Worm (Caenorhabditis elegans) whole organism, L4/young adult: Measurements from ENCODE around the gene akap-1.

Experiments
- W03F9.2 ChIP-seq: fragments of 150-350 bp; optimal IDR thresholded peaks from 2 replicates; lab custom pipeline; 2014; ENCODE audit warnings: missing biosample characterization, missing genetic modification characterization
- dao-5 ChIP-seq: sonication (generic microtip); optimal IDR thresholded peaks from 2 replicates; lab custom pipeline; 2016; ENCODE audit warnings: missing genotype, missing genetic modification characterization, moderate library complexity, missing compliant biosample characterization
- him-1 ChIP-seq: sonication (generic microtip); optimal IDR thresholded peaks from 2 replicates; lab custom pipeline; 2016; ENCODE audit warnings: missing genotype, missing genetic modification reagents, missing genetic modification characterization, missing compliant biosample characterization

akap-1 gene

DNA sequence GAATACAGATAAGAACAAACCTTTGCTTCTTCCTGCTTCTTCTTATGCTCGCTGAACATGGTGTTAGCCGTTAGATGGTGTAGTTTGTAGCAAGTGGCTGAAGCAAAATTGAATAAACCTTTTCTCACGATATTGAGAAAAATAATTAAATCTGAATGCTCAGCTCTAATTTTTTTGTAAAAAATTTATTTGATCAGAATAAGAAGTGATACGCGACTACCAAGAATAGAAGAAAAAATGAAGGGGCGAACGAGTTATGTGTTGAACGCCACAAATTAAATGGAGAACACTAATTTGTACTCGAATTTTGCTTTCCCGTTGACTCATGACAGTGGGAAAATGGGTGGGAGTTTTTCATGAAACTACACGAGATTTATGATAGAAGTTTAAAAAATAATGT is 10.0 kb upstream of the akap-1 start, which contains the start of gene C56G2.9:
TSS of gene C56G2.9 (minus strand) at position 101 of the 400 bp plus-strand sequence.
- TF ChIP-seq W03F9.2 (tag; lab: Kevin White, UChicago), result no peak

DNA sequence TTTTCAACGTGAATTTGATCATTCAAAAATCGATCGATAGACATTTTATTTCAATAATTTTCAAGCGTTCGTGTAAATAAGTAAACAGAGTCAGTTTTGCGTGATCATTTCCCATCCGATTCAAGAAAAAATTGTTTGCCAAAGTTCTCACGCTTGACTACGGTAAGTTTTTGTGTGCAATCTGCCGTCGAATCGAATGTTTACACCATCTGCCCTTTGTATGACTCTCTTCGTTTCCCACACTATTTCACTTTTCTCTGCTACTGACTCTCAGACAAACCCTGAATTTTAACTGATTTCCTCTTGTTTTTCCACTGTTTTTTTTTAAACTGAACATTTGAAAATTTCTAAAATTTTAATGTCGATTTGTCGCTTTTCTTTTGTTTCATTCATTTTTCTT is 8.4 kb upstream of the akap-1 start:
- TF ChIP-seq W03F9.2 (tag; lab: Kevin White, UChicago) (peak; percentile 90), him-1 (tag; lab: Kevin White, UChicago) (peak; percentile 74), dao-5 (tag; lab: Kevin White, UChicago) (no peak)

DNA sequence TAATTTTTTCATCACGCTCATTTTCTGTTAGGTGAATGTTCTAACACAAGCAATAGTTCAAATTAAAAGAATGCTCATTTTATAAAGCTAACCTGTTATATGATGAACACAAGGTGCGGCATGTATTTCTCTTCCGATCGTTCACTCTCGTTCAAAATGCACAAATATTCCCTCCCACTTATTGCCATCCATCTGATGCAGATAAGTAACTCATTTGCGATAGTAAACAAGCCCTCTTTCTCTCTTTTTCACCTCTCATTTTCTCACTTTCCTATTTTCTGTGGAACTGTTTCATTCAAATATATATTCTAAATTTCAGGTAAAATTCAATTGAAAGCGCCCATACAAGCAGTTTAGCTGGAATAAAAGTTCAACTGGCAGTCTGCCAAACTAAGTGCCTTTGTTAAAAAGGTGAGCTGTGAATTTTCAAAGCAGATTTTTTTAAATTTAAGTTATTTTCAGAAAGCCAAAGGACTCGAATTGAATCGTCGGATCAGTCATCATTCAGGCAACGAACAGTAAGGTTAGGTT is 7.2 kb upstream of the akap-1 start, which contains the start of the genes trmt-10C.2 and C56G2.22:
TSS of gene trmt-10C.2 (plus strand) at position 314 of the 531 bp plus-strand sequence.
TSS of gene C56G2.22 (plus strand) at position 481 of the 531 bp plus-strand sequence.
- TF ChIP-seq him-1 (tag; lab: Kevin White, UChicago), result no peak
- no peak for TF ChIP-seq dao-5 (tag; lab: Kevin White, UChicago)
- TF ChIP-seq W03F9.2 (tag; lab: Kevin White, UChicago), result no peak

DNA sequence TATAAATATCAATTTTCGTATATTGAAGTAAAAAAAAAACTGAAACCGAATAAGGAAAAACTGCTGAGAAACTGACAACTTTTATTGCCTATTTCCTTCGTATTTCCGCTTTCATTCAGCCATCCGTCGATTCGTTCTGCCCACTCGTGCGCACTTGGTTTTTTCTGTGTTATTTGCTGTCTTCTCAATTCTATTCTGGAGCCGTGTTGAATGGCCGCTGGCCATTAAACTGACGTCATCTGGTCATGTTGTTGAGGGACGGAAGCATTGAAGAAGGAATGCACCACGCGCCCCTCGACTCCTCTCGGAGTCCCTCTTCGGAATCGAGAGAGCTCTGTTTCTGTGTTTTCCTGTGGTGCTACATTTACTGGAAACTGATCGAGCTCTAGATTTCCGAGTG is 4.6 kb upstream of the akap-1 start:
- TF ChIP-seq W03F9.2 (tag; lab: Kevin White, UChicago) (no peak), him-1 (tag; lab: Kevin White, UChicago) (peak; percentile 64), dao-5 (tag; lab: Kevin White, UChicago) (no peak)

DNA sequence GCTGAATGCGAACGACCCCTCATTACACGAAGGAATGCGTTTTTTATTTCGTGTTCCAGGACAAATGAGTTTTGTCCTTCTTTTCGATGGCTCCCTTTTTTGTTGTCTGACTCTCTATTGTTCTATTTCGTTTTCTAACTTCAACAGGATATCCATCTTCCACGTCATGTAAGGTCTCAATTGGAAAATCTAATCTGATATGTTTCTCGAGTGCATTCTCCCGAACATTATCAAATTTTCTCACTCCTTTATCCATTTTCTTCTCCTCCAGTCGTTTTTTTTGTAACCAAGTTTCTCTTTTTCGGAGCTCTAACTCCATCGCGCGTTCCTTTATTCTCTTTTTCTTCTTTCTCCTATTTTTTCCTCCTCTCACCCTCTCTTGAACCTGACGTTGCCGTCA is 2.8 kb upstream of the akap-1 start:
- no peak for TF ChIP-seq him-1 (tag; lab: Kevin White, UChicago)

DNA sequence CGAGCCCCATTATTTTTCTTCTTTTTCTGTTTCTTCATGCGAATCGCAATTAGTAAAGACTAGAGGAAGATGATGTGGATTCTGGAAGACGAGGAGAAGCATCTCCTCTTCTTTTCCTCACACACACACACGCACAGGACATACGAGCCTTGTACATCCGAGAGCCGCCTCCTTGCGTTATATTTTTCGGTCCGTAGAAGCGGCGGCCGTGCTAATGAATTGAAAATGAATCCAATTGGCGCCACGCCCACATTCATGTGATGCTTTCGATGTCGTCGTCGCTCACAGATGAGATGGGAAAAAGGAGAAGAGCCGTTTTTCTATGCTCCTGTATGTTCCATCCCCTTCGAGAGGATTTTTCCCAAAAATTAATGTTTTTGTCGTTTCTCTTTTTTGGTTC is 1.7 kb upstream of the akap-1 start:
- no peak for TF ChIP-seq him-1 (tag; lab: Kevin White, UChicago)
- no peak for TF ChIP-seq dao-5 (tag; lab: Kevin White, UChicago)
- no peak for TF ChIP-seq W03F9.2 (tag; lab: Kevin White, UChicago)

DNA sequence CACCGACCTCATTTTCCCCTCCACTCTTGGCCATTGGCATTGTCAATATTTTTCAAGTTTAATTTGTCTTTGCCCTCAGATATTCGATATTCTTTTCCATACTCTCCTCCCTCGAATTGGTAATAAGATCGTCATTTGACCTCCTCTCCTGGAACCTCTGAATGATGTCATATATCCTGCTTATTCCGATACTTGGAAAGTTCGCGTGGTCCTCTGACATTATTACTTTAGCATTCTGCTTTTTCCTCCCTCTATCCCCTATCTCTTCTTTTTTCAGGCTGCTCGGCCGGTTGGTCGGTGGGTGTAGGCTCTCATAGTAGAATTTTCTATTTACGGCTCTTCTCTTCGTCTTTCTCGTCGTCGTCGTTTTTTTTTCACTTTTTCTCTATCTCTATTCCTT is 725 bp upstream of the akap-1 start:
- no peak for TF ChIP-seq dao-5 (tag; lab: Kevin White, UChicago)
- TF ChIP-seq W03F9.2 (tag; lab: Kevin White, UChicago), result no peak
- no peak for TF ChIP-seq him-1 (tag; lab: Kevin White, UChicago)

DNA sequence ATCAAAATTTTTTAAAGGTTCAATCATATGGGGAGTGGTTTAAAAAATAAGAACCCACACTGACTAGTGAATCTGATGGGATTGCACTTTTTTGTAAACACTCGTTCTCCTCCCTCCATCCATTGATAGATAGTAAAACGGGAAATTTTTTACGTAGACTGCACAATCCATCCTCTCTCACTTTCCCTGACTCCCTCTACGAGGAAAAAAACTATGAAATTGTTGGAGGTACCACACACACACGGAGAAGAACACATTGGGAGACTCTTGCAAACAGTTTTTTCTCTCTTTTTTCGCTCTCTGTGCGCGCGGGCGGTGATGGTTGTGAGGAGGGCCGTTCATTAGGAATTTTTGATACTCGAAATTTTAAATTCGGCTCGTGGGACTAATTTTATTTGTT is 2.2 kb downstream of the akap-1 start:
- TF ChIP-seq W03F9.2 (tag; lab: Kevin White, UChicago) (no peak), him-1 (tag; lab: Kevin White, UChicago) (no peak)

DNA sequence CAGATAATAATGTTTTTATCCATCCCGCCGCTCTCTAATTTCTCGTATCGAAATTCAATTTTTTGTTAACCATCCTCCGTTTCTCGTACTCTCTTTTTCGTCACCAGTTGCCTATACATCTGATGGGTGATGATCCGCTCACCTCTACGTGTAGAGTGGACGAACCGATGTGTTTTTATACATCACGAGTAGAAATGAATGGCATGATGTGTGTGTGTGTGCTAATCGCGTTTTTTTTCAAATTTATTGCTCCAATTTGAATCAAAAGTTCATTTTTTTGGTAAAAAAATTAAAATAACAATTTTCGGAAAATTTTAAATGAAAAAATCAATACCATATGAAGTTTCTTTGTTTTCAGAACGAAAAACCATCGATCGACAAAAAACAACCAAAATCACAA is 2.8 kb downstream of the akap-1 start:
- no peak for TF ChIP-seq W03F9.2 (tag; lab: Kevin White, UChicago)
- TF ChIP-seq dao-5 (tag; lab: Kevin White, UChicago), result no peak
- no peak for TF ChIP-seq him-1 (tag; lab: Kevin White, UChicago)

DNA sequence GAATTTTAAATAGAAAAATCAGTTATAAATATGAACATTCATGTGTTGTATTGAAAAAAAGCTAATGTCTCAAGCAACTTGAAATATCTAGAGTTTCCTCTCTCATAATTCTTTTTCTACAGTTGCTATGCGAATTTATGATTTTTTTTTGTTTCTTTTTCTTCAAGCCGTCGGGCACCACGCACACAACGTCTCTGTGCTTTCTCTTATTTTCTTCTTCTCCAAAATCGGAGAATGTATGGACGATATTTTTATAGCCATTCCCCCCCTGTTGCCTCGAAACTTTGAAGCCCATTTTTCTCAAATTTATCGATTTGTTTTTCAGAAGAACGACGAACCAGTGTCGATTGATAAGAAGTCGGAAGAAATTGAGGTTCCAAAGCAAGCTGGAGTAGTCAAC is 3.6 kb downstream of the akap-1 start:
- TF ChIP-seq W03F9.2 (tag; lab: Kevin White, UChicago) (no peak), him-1 (tag; lab: Kevin White, UChicago) (no peak), dao-5 (tag; lab: Kevin White, UChicago) (no peak)

DNA sequence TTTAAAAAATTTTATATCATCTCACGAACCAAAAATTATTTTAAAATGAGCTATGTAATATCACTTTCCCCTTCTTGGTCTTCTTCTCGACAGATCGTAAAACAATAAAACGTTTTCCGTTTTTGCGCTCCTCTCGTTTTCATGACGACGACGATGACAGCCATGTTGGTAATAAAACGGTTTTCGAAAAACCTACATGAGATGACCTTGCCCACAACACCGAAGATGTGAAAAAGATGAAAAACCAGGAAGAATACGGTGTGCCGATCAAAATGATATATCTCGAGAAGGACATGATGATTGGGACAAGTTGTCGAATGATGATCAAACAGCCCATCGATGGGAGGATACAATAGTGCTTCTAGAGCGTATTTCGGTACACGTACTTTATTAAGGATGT is 5.5 kb downstream of the akap-1 start:
- no peak for TF ChIP-seq dao-5 (tag; lab: Kevin White, UChicago)
- no peak for TF ChIP-seq him-1 (tag; lab: Kevin White, UChicago)
- TF ChIP-seq W03F9.2 (tag; lab: Kevin White, UChicago), result no peak

DNA sequence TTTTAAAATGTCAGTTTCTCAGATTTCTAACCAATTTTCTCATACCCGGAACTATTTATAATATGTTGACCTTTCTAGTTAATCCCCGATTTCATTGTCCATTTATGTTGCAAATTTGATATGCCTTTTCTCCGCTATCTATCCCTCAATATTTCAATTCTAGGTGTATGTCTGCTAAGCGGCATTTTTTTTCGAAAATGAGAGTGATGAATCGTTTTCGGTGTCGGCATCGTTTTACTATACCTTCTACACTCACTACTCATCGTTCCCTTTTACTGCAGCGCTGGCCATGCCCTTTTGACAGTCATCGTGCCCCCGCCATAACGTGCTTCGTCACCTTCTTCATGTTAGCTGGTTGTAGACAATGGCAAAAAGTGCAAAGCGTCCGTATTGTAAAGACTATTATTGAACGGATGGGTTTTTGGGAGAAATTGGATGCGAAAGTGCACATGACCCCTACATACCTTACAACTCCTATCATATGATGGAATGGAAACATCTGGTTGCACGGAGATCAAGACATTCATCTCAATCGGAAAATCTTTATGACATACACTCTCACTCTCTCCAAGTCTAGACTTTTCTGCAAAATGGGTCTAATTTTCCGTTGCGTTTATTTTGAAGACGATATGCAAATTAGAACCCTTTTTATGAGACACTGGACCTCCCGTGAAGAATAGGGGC is 6.1 kb downstream of the akap-1 start:
- TF ChIP-seq dao-5 (tag; lab: Kevin White, UChicago), result no peak
- TF ChIP-seq W03F9.2 (tag; lab: Kevin White, UChicago), result no peak
- no peak for TF ChIP-seq him-1 (tag; lab: Kevin White, UChicago)

DNA sequence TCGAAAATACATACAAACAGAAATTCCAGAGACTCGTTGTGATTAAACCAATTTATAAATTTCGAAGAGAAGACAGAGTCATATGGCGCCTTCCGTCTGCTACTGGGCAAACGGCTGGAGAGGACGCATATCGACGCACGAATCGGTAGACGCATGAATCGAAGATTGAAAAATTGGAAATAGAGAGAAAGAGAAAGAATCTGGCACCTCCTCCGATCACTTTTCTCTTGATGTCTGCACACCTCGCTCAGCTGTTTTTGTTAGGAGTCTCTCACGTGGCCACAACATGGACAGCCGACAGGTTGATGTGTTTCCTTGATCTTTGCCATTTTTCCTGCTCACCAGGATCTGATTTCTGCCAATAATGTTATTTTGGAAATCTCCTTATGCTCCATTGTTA is 6.9 kb downstream of the akap-1 start:
- TF ChIP-seq dao-5 (tag; lab: Kevin White, UChicago), result no peak
- TF ChIP-seq him-1 (tag; lab: Kevin White, UChicago), result no peak
- TF ChIP-seq W03F9.2 (tag; lab: Kevin White, UChicago), result no peak

DNA sequence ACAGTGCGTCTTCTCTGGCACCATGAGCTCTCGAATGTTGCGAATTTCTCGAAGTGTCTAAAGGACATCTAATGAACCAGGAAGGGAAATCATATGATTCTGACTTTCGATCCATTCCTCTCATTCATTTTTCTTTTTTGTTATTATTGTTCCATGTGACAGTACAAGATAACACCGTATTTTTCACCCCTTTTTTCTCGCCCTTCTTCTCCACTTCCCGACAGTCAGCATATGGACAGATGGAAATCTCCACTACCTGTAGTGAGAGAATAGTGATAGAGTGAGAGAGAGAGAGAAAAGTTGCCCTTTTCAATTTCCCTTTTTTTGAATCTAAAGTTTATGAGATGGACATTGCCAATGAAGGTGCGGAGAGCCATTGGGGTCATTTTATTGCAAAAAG is 7.6 kb downstream of the akap-1 start:
- no peak for TF ChIP-seq W03F9.2 (tag; lab: Kevin White, UChicago)
- no peak for TF ChIP-seq him-1 (tag; lab: Kevin White, UChicago)
- TF ChIP-seq dao-5 (tag; lab: Kevin White, UChicago), result no peak
